Worm (Caenorhabditis elegans) whole organism, L1 larva: ENCODE measurements around the gene Y41G9A.5.

Experiments
- C34B4.2 ChIP-seq: sonication (generic microtip); optimal IDR thresholded peaks from 2 replicates; lab custom pipeline; 2017; ENCODE audit warnings: mild to moderate bottlenecking, missing genetic modification characterization, missing compliant biosample characterization
- Y116A8C.19 ChIP-seq: sonication (generic microtip); optimal IDR thresholded peaks from 2 replicates; lab custom pipeline; 2016; ENCODE audit warnings: missing compliant biosample characterization, missing genetic modification characterization, borderline replicate concordance
- alr-1 ChIP-seq: fragments of 200-800 bp; sonication (Bioruptor generic); optimal IDR thresholded peaks from 2 replicates; lab custom pipeline; 2018; ENCODE audit warnings: borderline replicate concordance, mild to moderate bottlenecking, missing genetic modification characterization, missing compliant biosample characterization
- ama-1 ChIP-seq: fragments of 150-350 bp; optimal IDR thresholded peaks from 2 replicates; lab custom pipeline; 2014
- blmp-1 ChIP-seq: fragments of 150-350 bp; optimal IDR thresholded peaks from 2 replicates; lab custom pipeline; 2014; ENCODE audit warnings: missing biosample characterization, missing genetic modification characterization
- ceh-82 ChIP-seq, 3 experiments: fragments of 150-350 bp in 1 of 3; sonication (generic microtip) in 2 of 3; optimal IDR thresholded peaks; 2 replicates each; lab custom pipeline; 2014 to 2017; ENCODE audit warnings: missing biosample characterization in 3 of 3, missing genetic modification characterization in 3 of 3
- ceh-90 ChIP-seq: sonication (generic microtip); optimal IDR thresholded peaks from 2 replicates; lab custom pipeline; 2016; ENCODE audit warnings: missing genetic modification characterization, missing compliant biosample characterization
- dpl-1 ChIP-seq, 3 experiments: fragments of 150-350 bp in 2 of 3; sonication (generic microtip) in 1 of 3; optimal IDR thresholded peaks; 2 replicates each; lab custom pipeline; 2014 to 2017; ENCODE audit warnings: missing biosample characterization in 3 of 3, missing genetic modification characterization in 3 of 3, missing genetic modification reagents in 3 of 3
- dsc-1 ChIP-seq: sonication (generic microtip); optimal IDR thresholded peaks from 2 replicates; lab custom pipeline; 2016; ENCODE audit warnings: mild to moderate bottlenecking, missing genetic modification characterization, missing compliant biosample characterization
- efl-1 ChIP-seq, 4 experiments: fragments of 150-350 bp; optimal IDR thresholded peaks in 3 of 4; peaks in 1 of 4; 1 replicate in 1 of 4; 2 replicates in 3 of 4; lab custom pipeline; 2014; ENCODE audit warnings: missing biosample characterization in 2 of 4, missing genetic modification characterization in 2 of 4, missing genetic modification reagents in 2 of 4
- efl-3 ChIP-seq: fragments of 200-800 bp; sonication (Bioruptor generic); optimal IDR thresholded peaks from 2 replicates; lab custom pipeline; 2018; ENCODE audit warnings: mild to moderate bottlenecking, missing genetic modification characterization, missing compliant biosample characterization
- egl-13 ChIP-seq: sonication (generic microtip); optimal IDR thresholded peaks from 2 replicates; lab custom pipeline; 2016; ENCODE audit warnings: missing genotype, missing genetic modification reagents, missing genetic modification characterization, missing compliant biosample characterization
- fkh-10 ChIP-seq: sonication (generic microtip); optimal IDR thresholded peaks from 2 replicates; lab custom pipeline; 2017; ENCODE audit warnings: missing biosample characterization, missing genetic modification reagents, missing genetic modification characterization
- fkh-4 ChIP-seq: sonication (generic microtip); optimal IDR thresholded peaks from 2 replicates; lab custom pipeline; 2016; ENCODE audit warnings: missing compliant biosample characterization, missing genetic modification characterization, borderline replicate concordance
- fkh-8 ChIP-seq: sonication (generic microtip); optimal IDR thresholded peaks from 2 replicates; lab custom pipeline; 2016; ENCODE audit warnings: mild to moderate bottlenecking, missing genetic modification characterization, missing compliant biosample characterization
- fos-1 ChIP-seq: fragments of 150-350 bp; optimal IDR thresholded peaks from 2 replicates; lab custom pipeline; 2014; ENCODE audit warnings: missing biosample characterization, missing genetic modification characterization
- grh-1 ChIP-seq: fragments of 200-800 bp; sonication (Bioruptor generic); IDR thresholded peaks from 2 replicates; pipeline ENCODE4 v1.3.6; 2022; ENCODE audit warnings: missing genetic modification reagents, missing genetic modification characterization, missing compliant biosample characterization
- hlh-17 ChIP-seq: fragments of 200-800 bp; sonication (Bioruptor generic); optimal IDR thresholded peaks from 2 replicates; lab custom pipeline; 2018; ENCODE audit warnings: missing genetic modification characterization, mild to moderate bottlenecking, missing compliant biosample characterization, moderate library complexity, borderline replicate concordance
- hlh-4 ChIP-seq: sonication (generic microtip); optimal IDR thresholded peaks from 2 replicates; lab custom pipeline; 2016; ENCODE audit warnings: mild to moderate bottlenecking, missing genetic modification characterization, missing compliant biosample characterization
- hpl-2 ChIP-seq: fragments of 150-350 bp; optimal IDR thresholded peaks from 2 replicates; lab custom pipeline; 2014; ENCODE audit warnings: missing biosample characterization, missing genetic modification reagents, missing genetic modification characterization
- irx-1 ChIP-seq: sonication (generic microtip); optimal IDR thresholded peaks from 2 replicates; lab custom pipeline; 2016; ENCODE audit warnings: missing genetic modification characterization, missing compliant biosample characterization
- isw-1 ChIP-seq: fragments of 200-800 bp; sonication (Bioruptor generic); IDR thresholded peaks from 2 replicates; pipeline ENCODE4 v1.3.6; 2022; ENCODE audit warnings: missing genetic modification characterization, missing compliant biosample characterization
- jun-1 ChIP-seq: fragments of 150-350 bp; optimal IDR thresholded peaks from 2 replicates; lab custom pipeline; 2014; ENCODE audit warnings: missing biosample characterization, missing genetic modification reagents, missing genetic modification characterization
- lin-13 ChIP-seq: fragments of 150-350 bp; optimal IDR thresholded peaks from 2 replicates; lab custom pipeline; 2014; ENCODE audit warnings: missing biosample characterization, missing genetic modification reagents, missing genetic modification characterization
- lin-15B ChIP-seq: fragments of 150-350 bp; sonication (generic microtip); optimal IDR thresholded peaks from 3 replicates; lab custom pipeline; 2014; ENCODE audit warnings: missing biosample characterization, missing genetic modification characterization
- lin-35 ChIP-seq, 2 experiments: fragments of 150-350 bp; optimal IDR thresholded peaks; 2 replicates each; lab custom pipeline; 2014; ENCODE audit warnings: missing biosample characterization in 2 of 2, missing genetic modification characterization in 2 of 2, missing genetic modification reagents in 2 of 2
- lin-39 ChIP-seq: fragments of 150-350 bp; optimal IDR thresholded peaks from 2 replicates; lab custom pipeline; 2014; ENCODE audit warnings: missing biosample characterization, missing genetic modification reagents, missing genetic modification characterization
- lsy-2 ChIP-seq, 2 experiments: fragments of 150-350 bp; optimal IDR thresholded peaks; 2 replicates each; lab custom pipeline; 2014; ENCODE audit warnings: missing biosample characterization in 2 of 2, missing genetic modification characterization in 2 of 2
- mab-9 ChIP-seq: fragments of 200-800 bp; sonication (Bioruptor generic); IDR thresholded peaks from 2 replicates; pipeline ENCODE4 v1.3.6; 2022; ENCODE audit warnings: missing genetic modification reagents, missing genetic modification characterization, missing compliant biosample characterization
- mdl-1 ChIP-seq, 2 experiments: fragments of 150-350 bp; optimal IDR thresholded peaks; 2 replicates each; lab custom pipeline; 2014 to 2017; ENCODE audit warnings: missing biosample characterization in 2 of 2, missing genetic modification characterization in 2 of 2, inconsistent platforms in 1 of 2
- mep-1 ChIP-seq: fragments of 150-350 bp; optimal IDR thresholded peaks from 2 replicates; lab custom pipeline; 2014; ENCODE audit warnings: missing biosample characterization, missing genetic modification characterization
- nhr-11 ChIP-seq: fragments of 150-350 bp; optimal IDR thresholded peaks from 2 replicates; lab custom pipeline; 2014; ENCODE audit warnings: missing biosample characterization, missing genetic modification characterization
- nhr-19 ChIP-seq: fragments of 200-800 bp; sonication (Bioruptor generic); conservative IDR thresholded peaks from 2 replicates; pipeline ENCODE4 v1.3.6; 2022; ENCODE audit warnings: missing genetic modification characterization, missing compliant biosample characterization
- nhr-28 ChIP-seq: fragments of 150-350 bp; optimal IDR thresholded peaks from 2 replicates; lab custom pipeline; 2014; ENCODE audit warnings: missing biosample characterization, missing genetic modification characterization
- nhr-47 ChIP-seq: sonication (generic microtip); optimal IDR thresholded peaks from 2 replicates; lab custom pipeline; 2016; ENCODE audit warnings: mild to moderate bottlenecking, missing genetic modification characterization, moderate library complexity, missing compliant biosample characterization
- nhr-71 ChIP-seq: sonication (generic microtip); optimal IDR thresholded peaks from 2 replicates; lab custom pipeline; 2016; ENCODE audit warnings: mild to moderate bottlenecking, missing genetic modification characterization, moderate library complexity, missing compliant biosample characterization
- nhr-76 ChIP-seq: sonication (generic microtip); optimal IDR thresholded peaks from 2 replicates; lab custom pipeline; 2017; ENCODE audit warnings: missing biosample characterization, missing genetic modification characterization
- nhr-77 ChIP-seq: fragments of 150-350 bp; optimal IDR thresholded peaks from 2 replicates; lab custom pipeline; 2014; ENCODE audit warnings: missing biosample characterization, missing genetic modification characterization
- nhr-84 ChIP-seq: sonication (generic microtip); optimal IDR thresholded peaks from 2 replicates; lab custom pipeline; 2017; ENCODE audit warnings: missing biosample characterization, missing genetic modification characterization
- nhr-85 ChIP-seq: sonication (generic microtip); peaks from one replicate; lab custom pipeline; 2016; ENCODE audit warnings: missing genetic modification characterization, inconsistent platforms, missing compliant biosample characterization
- nhr-90 ChIP-seq: sonication (generic microtip); optimal IDR thresholded peaks from 2 replicates; lab custom pipeline; 2016; ENCODE audit warnings: mild to moderate bottlenecking, missing genetic modification characterization, missing compliant biosample characterization; ENCODE audit not compliant: poor library complexity
- pax-3 ChIP-seq: fragments of 200-800 bp; sonication (Bioruptor generic); optimal IDR thresholded peaks from 2 replicates; lab custom pipeline; 2018; ENCODE audit warnings: mild to moderate bottlenecking, missing genetic modification characterization, moderate library complexity, missing compliant biosample characterization
- pqm-1 ChIP-seq: sonication (generic microtip); optimal IDR thresholded peaks from 3 replicates; lab custom pipeline; 2017; ENCODE audit warnings: missing biosample characterization, missing genetic modification characterization
- skn-1 ChIP-seq: fragments of 150-350 bp; optimal IDR thresholded peaks from 2 replicates; lab custom pipeline; 2014; ENCODE audit warnings: missing biosample characterization, missing genetic modification characterization
- snpc-4 ChIP-seq: fragments of 150-350 bp; optimal IDR thresholded peaks from 2 replicates; lab custom pipeline; 2014; ENCODE audit warnings: missing biosample characterization, missing genetic modification characterization
- snu-23 ChIP-seq: sonication (generic microtip); optimal IDR thresholded peaks from 2 replicates; lab custom pipeline; 2016; ENCODE audit warnings: missing genetic modification characterization, missing compliant biosample characterization
- sox-4 ChIP-seq: sonication (generic microtip); optimal IDR thresholded peaks from 2 replicates; lab custom pipeline; 2016; ENCODE audit warnings: missing genetic modification characterization, missing compliant biosample characterization
- sup-37 ChIP-seq: fragments of 200-800 bp; sonication (Bioruptor generic); optimal IDR thresholded peaks from 2 replicates; lab custom pipeline; 2018; ENCODE audit warnings: mild to moderate bottlenecking, missing genetic modification characterization, missing compliant biosample characterization
- swsn-7 ChIP-seq: sonication (generic microtip); optimal IDR thresholded peaks from 2 replicates; lab custom pipeline; 2016; ENCODE audit warnings: missing genetic modification characterization, missing compliant biosample characterization
- tlp-1 ChIP-seq: fragments of 150-350 bp; optimal IDR thresholded peaks from 2 replicates; lab custom pipeline; 2014; ENCODE audit warnings: missing biosample characterization, missing genetic modification characterization
- vab-15 ChIP-seq: sonication (generic microtip); optimal IDR thresholded peaks from 2 replicates; lab custom pipeline; 2017; ENCODE audit warnings: missing genotype, mild to moderate bottlenecking, missing genetic modification characterization, missing compliant biosample characterization
- ztf-11 ChIP-seq, 2 experiments: sonication (generic microtip); optimal IDR thresholded peaks; 2 replicates each; lab custom pipeline; 2016 to 2017; ENCODE audit warnings: missing genetic modification characterization in 2 of 2, missing biosample characterization in 1 of 2, missing compliant biosample characterization in 1 of 2

Y41G9A.5 gene

DNA sequence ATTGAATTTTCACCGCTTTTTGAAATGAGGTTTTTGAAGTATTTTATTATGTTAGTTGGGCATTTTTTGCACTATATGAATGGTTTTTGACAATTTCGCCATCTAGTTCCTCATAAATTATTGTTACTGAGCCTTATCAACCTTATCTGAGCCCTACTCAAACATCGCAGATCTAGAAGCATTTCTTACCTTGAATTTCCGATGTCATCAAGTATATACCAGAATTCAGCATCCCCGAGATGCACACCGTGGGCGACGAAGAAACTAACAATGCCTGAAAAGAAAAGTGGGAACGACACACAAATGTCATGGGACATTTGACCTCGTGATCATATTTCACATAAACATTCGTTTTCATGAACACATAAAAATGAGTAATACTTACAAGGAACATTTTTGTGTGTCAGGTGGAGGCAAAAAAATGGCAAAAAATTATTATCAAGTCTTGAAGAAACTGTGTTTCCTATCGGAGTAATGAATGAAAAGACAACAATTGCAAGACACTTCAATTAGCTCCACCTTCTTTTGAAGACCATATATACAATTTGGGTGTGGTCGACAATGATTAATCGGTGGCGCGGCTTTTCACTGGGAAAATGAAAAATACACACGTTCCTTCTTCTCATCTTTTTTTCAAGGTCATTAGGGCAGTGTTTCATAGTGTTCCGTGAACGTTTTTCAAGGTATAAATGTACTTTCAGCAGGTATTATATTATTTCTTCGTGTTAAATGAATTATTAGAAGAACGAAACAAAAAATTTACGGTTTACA lies 26.0 kb downstream of the Y41G9A.5 start:
- TF ChIP-seq nhr-84 (tag; lab: Kevin White, UChicago): no peak
- no peak for TF ChIP-seq egl-13
- no peak for TF ChIP-seq hlh-4 (tag; lab: Kevin White, UChicago)
- no peak for TF ChIP-seq tlp-1 (tag; lab: Kevin White, UChicago)
- TF ChIP-seq snpc-4 (tag; lab: Kevin White, UChicago): no peak
- TF ChIP-seq snu-23 (GFP tag; lab: Kevin White, UChicago): peak; percentile 11
- TF ChIP-seq nhr-90: no peak
- TF ChIP-seq ceh-82 (tag; optimal IDR thresholded peaks at IDR 0.05; lab: Kevin White, UChicago): no peak
- no peak for TF ChIP-seq vab-15
- TF ChIP-seq pax-3 (tag; lab: Kevin White, UChicago): no peak
- TF ChIP-seq Y116A8C.19 (tag; lab: Kevin White, UChicago): no peak
- TF ChIP-seq ceh-90: no peak
- no peak for TF ChIP-seq dpl-1 (GFP tag; optimal IDR thresholded peaks at IDR 0.05; lab: Kevin White, UChicago)
- no peak for TF ChIP-seq nhr-47 (tag; lab: Kevin White, UChicago)
- TF ChIP-seq mep-1 (tag; lab: Kevin White, UChicago): no peak
- peak in 1 of 2 experiments; percentile 58 for TF ChIP-seq lin-35 (GFP tag; optimal IDR thresholded peaks at IDR 0.05; lab: Kevin White, UChicago)
- no peak for TF ChIP-seq alr-1 (tag; lab: Kevin White, UChicago)
- no peak for TF ChIP-seq nhr-11
- no peak for TF ChIP-seq lin-15B (tag; lab: Kevin White, UChicago)
- no peak for TF ChIP-seq fkh-10
- no peak for TF ChIP-seq lsy-2 (tag; optimal IDR thresholded peaks at IDR 0.05; lab: Kevin White, UChicago)
- TF ChIP-seq isw-1 (GFP tag; lab: Robert Waterston, UW): no peak
- TF ChIP-seq nhr-85 (tag; lab: Kevin White, UChicago): peak; percentile 56
- TF ChIP-seq blmp-1 (tag; lab: Kevin White, UChicago): peak; percentile 36
- no peak for TF ChIP-seq efl-1 (optimal IDR thresholded peaks at IDR 0.05; lab: Kevin White, UChicago)
- TF ChIP-seq efl-1 (GFP tag; optimal IDR thresholded peaks at IDR 0.05 in 1 of 2; lab: Kevin White, UChicago): peak in 1 of 2 experiments; percentile 88
- TF ChIP-seq ztf-11 (tag; optimal IDR thresholded peaks at IDR 0.05; lab: Kevin White, UChicago): no peak
- TF ChIP-seq fkh-4: no peak
- no peak for TF ChIP-seq hpl-2
- no peak for TF ChIP-seq lin-13 (GFP tag; lab: Kevin White, UChicago)
- TF ChIP-seq hlh-17 (GFP tag; lab: Kevin White, UChicago): no peak
- no peak for TF ChIP-seq nhr-28 (tag; lab: Kevin White, UChicago)
- peak; percentile 1 for TF ChIP-seq sup-37 (GFP tag; lab: Kevin White, UChicago)
- TF ChIP-seq fkh-8: no peak
- TF ChIP-seq jun-1: no peak
- TF ChIP-seq ama-1 (lab: Kevin White, UChicago): no peak
- no peak for TF ChIP-seq sox-4
- no peak for TF ChIP-seq mdl-1 (tag; optimal IDR thresholded peaks at IDR 0.05; lab: Kevin White, UChicago)
- no peak for TF ChIP-seq C34B4.2
- TF ChIP-seq nhr-76 (tag; lab: Kevin White, UChicago): no peak
- TF ChIP-seq nhr-77 (tag; lab: Kevin White, UChicago): no peak
- TF ChIP-seq irx-1 (tag; lab: Kevin White, UChicago): no peak
- TF ChIP-seq fos-1 (tag; lab: Kevin White, UChicago): no peak
- TF ChIP-seq skn-1 (tag; lab: Kevin White, UChicago): peak; percentile 31
- TF ChIP-seq nhr-71 (tag; lab: Kevin White, UChicago): peak; percentile 14
- no peak for TF ChIP-seq efl-3 (GFP tag; lab: Kevin White, UChicago)
- TF ChIP-seq grh-1: no peak
- no peak for TF ChIP-seq mab-9 (GFP tag; lab: Robert Waterston, UW)
- TF ChIP-seq nhr-19: no peak
- TF ChIP-seq pqm-1 (tag; lab: Kevin White, UChicago): no peak
- no peak for TF ChIP-seq dsc-1
- no peak for TF ChIP-seq lin-39 (tag; lab: Kevin White, UChicago)
- TF ChIP-seq swsn-7 (tag; lab: Kevin White, UChicago): no peak
